Fruit fly (Drosophila melanogaster) S2 (cell line): Measurements from ENCODE around the gene Lrr47.

Source experiments
- CG8478 ChIP-seq: fragments of >200 bp; optimal IDR thresholded peaks from 2 replicates; lab custom pipeline; 2018
- CTCF ChIP-seq, 2 experiments: fragments of >200 bp; optimal IDR thresholded peaks; 2 replicates each; lab custom pipeline; 2018

The Lrr47 gene

dm6 chr2L:10516470-10517048 lies 576 bp upstream of the Lrr47 start:
- TF ChIP-seq CTCF (optimal IDR thresholded peaks at IDR 0.05; lab: Kevin White, UChicago) (no peak), CG8478 (lab: Kevin White, UChicago) (no peak)

dm6 chr2L:10519225-10519624 lies 2.1 kb downstream of the Lrr47 start:
- TF ChIP-seq CTCF (optimal IDR thresholded peaks at IDR 0.05; lab: Kevin White, UChicago): no peak
- TF ChIP-seq CG8478 (lab: Kevin White, UChicago): no peak

dm6 chr2L:10522174-10522893 lies 5.2 kb downstream of the Lrr47 start:
- TF ChIP-seq CG8478 (lab: Kevin White, UChicago) (no peak), CTCF (optimal IDR thresholded peaks at IDR 0.05; lab: Kevin White, UChicago) (no peak)

- TF ChIP-seq CG8478 (lab: Kevin White, UChicago) (no peak), CTCF (optimal IDR thresholded peaks at IDR 0.05; lab: Kevin White, UChicago) (no peak)
Observed at dm6 chr2L:10526953-10527584, 9.9 kb downstream of the Lrr47 start, which contains the start of gene Lip4. TSS of gene Lip4 (plus strand) at chr2L:10527572.

dm6 chr2L:10528984-10529383 lies 11.8 kb downstream of the Lrr47 start:
- TF ChIP-seq CG8478 (lab: Kevin White, UChicago): no peak
- no peak for TF ChIP-seq CTCF (optimal IDR thresholded peaks at IDR 0.05; lab: Kevin White, UChicago)

dm6 chr2L:10530089-10530488 lies 13.0 kb downstream of the Lrr47 start:
- no peak for TF ChIP-seq CTCF (optimal IDR thresholded peaks at IDR 0.05; lab: Kevin White, UChicago)
- no peak for TF ChIP-seq CG8478 (lab: Kevin White, UChicago)

dm6 chr2L:10531521-10531920 lies 14.4 kb downstream of the Lrr47 start, which contains the start of gene CG18301:
TSS of gene CG18301 (plus strand) at chr2L:10531821.
- TF ChIP-seq CG8478 (lab: Kevin White, UChicago): no peak

- no peak for TF ChIP-seq CTCF (optimal IDR thresholded peaks at IDR 0.05; lab: Kevin White, UChicago)
- TF ChIP-seq CG8478 (lab: Kevin White, UChicago): no peak
Observed at dm6 chr2L:10534022-10534421, 16.9 kb downstream of the Lrr47 start, which contains the start of gene CG18302. TSS of gene CG18302 (plus strand) at chr2L:10534322.

dm6 chr2L:10539360-10539759 lies 22.2 kb downstream of the Lrr47 start:
- TF ChIP-seq CG8478 (lab: Kevin White, UChicago): no peak
- TF ChIP-seq CTCF (optimal IDR thresholded peaks at IDR 0.05; lab: Kevin White, UChicago): no peak

- TF ChIP-seq CG8478 (lab: Kevin White, UChicago) (no peak), CTCF (optimal IDR thresholded peaks at IDR 0.05; lab: Kevin White, UChicago) (no peak)
Observed at dm6 chr2L:10543048-10543752, 26.1 kb downstream of the Lrr47 start.

- TF ChIP-seq CG8478 (lab: Kevin White, UChicago): no peak
- TF ChIP-seq CTCF (optimal IDR thresholded peaks at IDR 0.05; lab: Kevin White, UChicago): no peak
Observed at dm6 chr2L:10543992-10544391, 26.9 kb downstream of the Lrr47 start.

dm6 chr2L:10544421-10545120 lies 27.4 kb downstream of the Lrr47 start, which contains the start of gene Trim9:
TSS of gene Trim9 (plus strand) at chr2L:10544883.
- TF ChIP-seq CG8478 (lab: Kevin White, UChicago) (no peak), CTCF (optimal IDR thresholded peaks at IDR 0.05; lab: Kevin White, UChicago) (no peak)

- TF ChIP-seq CG8478 (lab: Kevin White, UChicago) (no peak), CTCF (optimal IDR thresholded peaks at IDR 0.05; lab: Kevin White, UChicago) (no peak)
Observed at dm6 chr2L:10548814-10549423, 31.8 kb downstream of the Lrr47 start.

dm6 chr2L:10552807-10553206 lies 35.7 kb downstream of the Lrr47 start:
- TF ChIP-seq CG8478 (lab: Kevin White, UChicago): no peak
- no peak for TF ChIP-seq CTCF (optimal IDR thresholded peaks at IDR 0.05; lab: Kevin White, UChicago)
